Fruit fly (Drosophila melanogaster) whole organism, wandering third instar larva: Measurements from ENCODE around the gene Spt7.

Source experiments
- Abd-B ChIP-seq: fragments of >200 bp; optimal IDR thresholded peaks from 2 replicates; lab custom pipeline; 2017; ENCODE audit warnings: missing biosample characterization, missing genetic modification characterization
- CG32264 ChIP-seq: fragments of 200-800 bp; sonication (Bioruptor generic); optimal IDR thresholded peaks from 2 replicates; lab custom pipeline; 2016; ENCODE audit warnings: missing biosample characterization, missing genetic modification characterization
- CG9705 ChIP-seq: fragments of 200-800 bp; sonication (Bioruptor generic); optimal IDR thresholded peaks from 2 replicates; lab custom pipeline; 2018; ENCODE audit warnings: missing biosample characterization, mild to moderate bottlenecking, missing genetic modification characterization
- CrebA ChIP-seq: fragments of 200-800 bp; sonication (Bioruptor generic); optimal IDR thresholded peaks from 2 replicates; lab custom pipeline; 2016; ENCODE audit warnings: missing biosample characterization, mild to moderate bottlenecking, missing genetic modification characterization, borderline replicate concordance
- Dfd ChIP-seq: fragments of >200 bp; optimal IDR thresholded peaks from 2 replicates; lab custom pipeline; 2017; ENCODE audit warnings: missing biosample characterization, missing genetic modification characterization
- Dif ChIP-seq: fragments of 200-275, 200-300 bp; sonication (Bioruptor generic); optimal IDR thresholded peaks from 2 replicates; lab custom pipeline; 2018; ENCODE audit warnings: missing biosample characterization, missing genetic modification characterization; ENCODE audit not compliant: partially characterized antibody
- GATAd ChIP-seq: sonication (Bioruptor generic); optimal IDR thresholded peaks from 2 replicates; lab custom pipeline; 2016; ENCODE audit warnings: missing biosample characterization, missing genetic modification characterization
- HLH106 ChIP-seq: fragments of 200-800 bp; optimal IDR thresholded peaks from 3 replicates; lab custom pipeline; 2019; ENCODE audit warnings: missing biosample characterization, mild to moderate bottlenecking, missing genetic modification characterization, moderate library complexity
- Hnf4 ChIP-seq: fragments of 200-800 bp; sonication (Bioruptor generic); optimal IDR thresholded peaks from 2 replicates; lab custom pipeline; 2016; ENCODE audit warnings: missing biosample characterization, mild to moderate bottlenecking, missing genetic modification characterization
- Hr78 ChIP-seq: fragments of >200 bp; optimal IDR thresholded peaks from 2 replicates; lab custom pipeline; 2017; ENCODE audit warnings: missing biosample characterization, missing genetic modification characterization
- Hr83 ChIP-seq: fragments of 200-300 bp; sonication (Bioruptor generic); optimal IDR thresholded peaks from 2 replicates; lab custom pipeline; 2016; ENCODE audit warnings: missing biosample characterization, mild to moderate bottlenecking, missing genetic modification characterization, moderate library complexity; ENCODE audit not compliant: poor library complexity, severe bottlenecking
- Jra ChIP-seq: sonication (Bioruptor generic); optimal IDR thresholded peaks from 2 replicates; lab custom pipeline; 2016; ENCODE audit warnings: missing biosample characterization, missing genetic modification characterization
- Mio ChIP-seq: sonication (Bioruptor generic); optimal IDR thresholded peaks from 2 replicates; lab custom pipeline; 2016; ENCODE audit warnings: missing biosample characterization, missing genetic modification characterization
- Myc ChIP-seq: fragments of >200 bp; optimal IDR thresholded peaks from 2 replicates; lab custom pipeline; 2017
- N ChIP-seq: fragments of >200 bp; optimal IDR thresholded peaks from 2 replicates; lab custom pipeline; 2018; ENCODE audit warnings: missing biosample characterization, missing external identifiers, missing genetic modification characterization
- OdsH ChIP-seq: fragments of 200-800 bp; sonication (Bioruptor generic); optimal IDR thresholded peaks from 2 replicates; lab custom pipeline; 2016; ENCODE audit warnings: missing biosample characterization, mild to moderate bottlenecking, missing genetic modification characterization
- Rel ChIP-seq, 2 experiments: fragments of 200-800 bp; sonication (Bioruptor generic) in 1 of 2; optimal IDR thresholded peaks; 2 replicates in 1 of 2; 3 replicates in 1 of 2; lab custom pipeline; 2016 to 2019; ENCODE audit warnings: mild to moderate bottlenecking in 2 of 2, missing biosample characterization in 2 of 2, missing genetic modification characterization in 2 of 2, moderate library complexity in 1 of 2
- Sp1 ChIP-seq: fragments of 200-800 bp; sonication (Bioruptor generic); optimal IDR thresholded peaks from 3 replicates; lab custom pipeline; 2019; ENCODE audit warnings: missing biosample characterization, mild to moderate bottlenecking, missing genetic modification characterization, moderate library complexity
- Vsx2 ChIP-seq: fragments of 200-300, 225-300 bp; sonication (Bioruptor generic); optimal IDR thresholded peaks from 2 replicates; lab custom pipeline; 2018; ENCODE audit warnings: missing biosample characterization, missing genetic modification characterization; ENCODE audit not compliant: partially characterized antibody
- br ChIP-seq: fragments of 200-800 bp; sonication (Bioruptor generic); optimal IDR thresholded peaks from 2 replicates; lab custom pipeline; 2016; ENCODE audit warnings: missing biosample characterization, missing genetic modification characterization
- brk ChIP-seq: fragments of 200-800 bp; sonication (Bioruptor generic); optimal IDR thresholded peaks from 2 replicates; lab custom pipeline; 2016; ENCODE audit warnings: missing biosample characterization, mild to moderate bottlenecking, missing genetic modification characterization
- dl ChIP-seq, 2 experiments: fragments of 175-275, 200-275 bp in 1 of 2; fragments of 200-275 bp in 1 of 2; sonication (Bioruptor generic); optimal IDR thresholded peaks; lab custom pipeline; 2018; ENCODE audit warnings: mild to moderate bottlenecking in 2 of 2, missing biosample characterization in 2 of 2, missing genetic modification characterization in 2 of 2, moderate library complexity in 2 of 2; ENCODE audit not compliant: partially characterized antibody in 2 of 2, insufficient read depth in 1 of 2
- dmrt93B ChIP-seq: fragments of 200-800 bp; sonication (Bioruptor generic); optimal IDR thresholded peaks from 2 replicates; lab custom pipeline; 2018; ENCODE audit warnings: missing biosample characterization, mild to moderate bottlenecking, missing genetic modification characterization
- dsf ChIP-seq: sonication (Bioruptor generic); optimal IDR thresholded peaks from 2 replicates; lab custom pipeline; 2016; ENCODE audit warnings: missing biosample characterization, missing genetic modification characterization, borderline replicate concordance
- ey ChIP-seq: fragments of 200-800 bp; sonication (Bioruptor generic); optimal IDR thresholded peaks from 2 replicates; lab custom pipeline; 2016; ENCODE audit warnings: missing biosample characterization, missing genetic modification characterization
- foxo ChIP-seq, 2 experiments: fragments of 200-800 bp; sonication (Bioruptor generic); optimal IDR thresholded peaks; 2 replicates in 1 of 2; 3 replicates in 1 of 2; lab custom pipeline; 2016 to 2017; ENCODE audit warnings: missing biosample characterization in 2 of 2, missing genetic modification characterization in 2 of 2
- fru ChIP-seq: fragments of 200-800 bp; sonication (Bioruptor generic); optimal IDR thresholded peaks from 3 replicates; lab custom pipeline; 2016; ENCODE audit warnings: missing biosample characterization, mild to moderate bottlenecking, missing genetic modification characterization
- h ChIP-seq: fragments of 200-800 bp; sonication (Bioruptor generic); optimal IDR thresholded peaks from 3 replicates; lab custom pipeline; 2016; ENCODE audit warnings: missing biosample characterization, mild to moderate bottlenecking, missing genetic modification characterization
- jim ChIP-seq: fragments of 175-275, 200-325 bp; sonication (Bioruptor generic); optimal IDR thresholded peaks from 2 replicates; lab custom pipeline; 2016; ENCODE audit warnings: missing biosample characterization, mild to moderate bottlenecking, missing genetic modification characterization
- lola ChIP-seq: fragments of >200 bp; optimal IDR thresholded peaks from 2 replicates; lab custom pipeline; 2017; ENCODE audit warnings: missing biosample characterization, missing genetic modification characterization
- pan ChIP-seq: fragments of >200 bp; optimal IDR thresholded peaks from 2 replicates; lab custom pipeline; 2017
- psq ChIP-seq: fragments of 200-800 bp; sonication (Bioruptor generic); optimal IDR thresholded peaks from 3 replicates; lab custom pipeline; 2017; ENCODE audit warnings: missing biosample characterization, mild to moderate bottlenecking, missing genetic modification characterization, moderate library complexity
- rgr ChIP-seq: fragments of 200-800 bp; sonication (Bioruptor generic); optimal IDR thresholded peaks from 3 replicates; lab custom pipeline; 2016; ENCODE audit warnings: missing biosample characterization, mild to moderate bottlenecking, missing genetic modification characterization
- sage ChIP-seq: fragments of 200-800 bp; sonication (Bioruptor generic); optimal IDR thresholded peaks from 2 replicates; lab custom pipeline; 2016; ENCODE audit warnings: missing biosample characterization, mild to moderate bottlenecking, missing genetic modification characterization
- sv ChIP-seq: fragments of 200-800 bp; sonication (Bioruptor generic); optimal IDR thresholded peaks from 3 replicates; lab custom pipeline; 2016; ENCODE audit warnings: missing biosample characterization, missing genetic modification characterization
- tai ChIP-seq: sonication (Bioruptor generic); optimal IDR thresholded peaks from 2 replicates; lab custom pipeline; 2016; ENCODE audit warnings: missing biosample characterization, missing genetic modification characterization
- usp ChIP-seq: fragments of >200 bp; optimal IDR thresholded peaks from 2 replicates; lab custom pipeline; 2017; ENCODE audit warnings: missing biosample characterization, missing genetic modification characterization
- woc ChIP-seq: sonication (Bioruptor generic); optimal IDR thresholded peaks from 2 replicates; lab custom pipeline; 2016; ENCODE audit warnings: missing biosample characterization, mild to moderate bottlenecking, missing genetic modification characterization

Spt7 gene

DNA sequence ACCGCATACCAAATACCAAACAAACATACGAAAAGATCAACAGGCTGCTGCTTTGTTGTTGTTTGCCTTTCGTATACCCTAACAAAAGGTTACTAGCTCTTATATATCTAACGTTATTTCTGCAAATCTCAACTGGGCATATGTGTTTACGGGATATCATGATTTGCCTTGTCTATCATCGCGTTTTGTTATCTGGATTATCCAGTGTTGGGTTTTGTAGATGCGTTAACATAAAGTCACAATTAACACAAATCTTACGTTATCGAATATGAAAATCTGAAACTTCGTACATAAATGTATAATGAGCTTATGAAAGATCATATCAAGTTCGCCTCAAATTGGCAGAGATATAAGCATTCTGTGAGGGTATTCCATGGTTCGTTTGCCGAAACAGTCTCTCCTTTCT, 20.0 kb upstream of the Spt7 start:
- no peak for TF ChIP-seq Myc
- TF ChIP-seq Hr78 (GFP tag; lab: Kevin White, UChicago) = no peak
- TF ChIP-seq tai (GFP tag; lab: Kevin White, UChicago) = peak; percentile 61
- TF ChIP-seq psq = peak; percentile 79
- TF ChIP-seq dsf (GFP tag; lab: Kevin White, UChicago) = no peak
- TF ChIP-seq N (GFP tag; lab: Kevin White, UChicago) = no peak
- no peak for TF ChIP-seq Vsx2 (GFP tag; lab: Kevin White, UChicago)
- TF ChIP-seq Sp1 (GFP tag; lab: Kevin White, UChicago) = peak; percentile 75
- TF ChIP-seq Abd-B (GFP tag; lab: Kevin White, UChicago) = no peak
- no peak for TF ChIP-seq h (GFP tag; lab: Kevin White, UChicago)
- no peak for TF ChIP-seq CG32264 (GFP tag; lab: Kevin White, UChicago)
- peak; percentile 35 for TF ChIP-seq CG9705
- TF ChIP-seq foxo (GFP tag; optimal IDR thresholded peaks at IDR 0.05; lab: Kevin White, UChicago) = peak in 1 of 2 experiments; percentile 57
- no peak for TF ChIP-seq Hnf4 (GFP tag; lab: Kevin White, UChicago)
- TF ChIP-seq rgr (GFP tag; lab: Kevin White, UChicago) = no peak
- no peak for TF ChIP-seq dl (GFP tag; optimal IDR thresholded peaks at IDR 0.05; lab: Kevin White, UChicago; ENCODE audit: insufficient read depth in 1 of 2, partially characterized antibody in 2 of 2)
- no peak for TF ChIP-seq pan (lab: Kevin White, UChicago)
- TF ChIP-seq Rel (GFP tag; optimal IDR thresholded peaks at IDR 0.05; lab: Kevin White, UChicago) = no peak
- no peak for TF ChIP-seq Rel (tag; optimal IDR thresholded peaks at IDR 0.05; lab: Kevin White, UChicago)
- peak; percentile 64 for TF ChIP-seq br
- TF ChIP-seq sv (GFP tag; lab: Kevin White, UChicago) = no peak
- no peak for TF ChIP-seq GATAd (GFP tag; lab: Kevin White, UChicago)
- TF ChIP-seq Dfd (GFP tag; lab: Kevin White, UChicago) = no peak
- TF ChIP-seq jim = no peak
- TF ChIP-seq woc (GFP tag; lab: Kevin White, UChicago) = peak; percentile 92
- no peak for TF ChIP-seq sage (GFP tag; lab: Kevin White, UChicago)
- TF ChIP-seq Mio = no peak
- no peak for TF ChIP-seq Hr83 (GFP tag; lab: Kevin White, UChicago)
- TF ChIP-seq brk (GFP tag; lab: Kevin White, UChicago) = peak; percentile 22
- no peak for TF ChIP-seq usp
- no peak for TF ChIP-seq Dif (GFP tag; lab: Kevin White, UChicago)
- peak; percentile 62 for TF ChIP-seq fru (GFP tag; lab: Kevin White, UChicago)
- no peak for TF ChIP-seq lola (GFP tag; lab: Kevin White, UChicago)
- peak; percentile 51 for TF ChIP-seq Jra (GFP tag; lab: Kevin White, UChicago)
- TF ChIP-seq CrebA (GFP tag; lab: Kevin White, UChicago) = no peak
- peak; percentile 56 for TF ChIP-seq HLH106 (tag; lab: Kevin White, UChicago)
- peak; percentile 74 for TF ChIP-seq OdsH (GFP tag; lab: Kevin White, UChicago)
- peak; percentile 51 for TF ChIP-seq ey (GFP tag; lab: Kevin White, UChicago)
- peak; percentile 53 for TF ChIP-seq dmrt93B

DNA sequence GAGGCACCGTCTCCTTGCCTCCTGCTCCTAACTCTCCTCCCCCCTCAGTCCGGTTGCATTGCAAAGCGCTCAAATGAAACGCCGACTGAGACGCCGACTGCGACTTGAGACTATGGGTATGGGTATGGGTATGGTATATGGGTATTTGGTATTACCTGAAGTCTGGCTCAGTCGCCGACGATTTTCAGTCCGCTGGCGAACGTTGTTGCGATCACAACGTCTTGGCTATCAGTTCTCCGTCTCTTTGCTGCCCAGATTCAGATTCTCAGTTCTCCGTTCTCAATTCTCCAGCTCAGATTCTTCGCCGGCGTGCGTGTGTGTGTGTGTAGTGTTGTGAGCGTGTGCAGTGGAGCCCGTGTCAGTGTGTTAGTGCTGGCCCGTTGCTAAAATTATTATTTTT, 19.6 kb upstream of the Spt7 start, which contains the start of gene CG6398:
TSS of gene CG6398 (plus strand) at position 185 of the 400 bp plus-strand sequence.
- peak; percentile 26 for TF ChIP-seq Hnf4 (GFP tag; lab: Kevin White, UChicago)
- no peak for TF ChIP-seq br
- no peak for TF ChIP-seq sv (GFP tag; lab: Kevin White, UChicago)
- TF ChIP-seq CG32264 (GFP tag; lab: Kevin White, UChicago) = no peak
- TF ChIP-seq dmrt93B = no peak
- no peak for TF ChIP-seq h (GFP tag; lab: Kevin White, UChicago)
- no peak for TF ChIP-seq ey (GFP tag; lab: Kevin White, UChicago)
- peak; percentile 22 for TF ChIP-seq Dif (GFP tag; lab: Kevin White, UChicago)
- TF ChIP-seq woc (GFP tag; lab: Kevin White, UChicago) = peak; percentile 30
- no peak for TF ChIP-seq Mio
- no peak for TF ChIP-seq Rel (GFP tag; optimal IDR thresholded peaks at IDR 0.05; lab: Kevin White, UChicago)
- TF ChIP-seq Rel (tag; optimal IDR thresholded peaks at IDR 0.05; lab: Kevin White, UChicago) = no peak
- TF ChIP-seq pan (lab: Kevin White, UChicago) = no peak
- no peak for TF ChIP-seq OdsH (GFP tag; lab: Kevin White, UChicago)
- TF ChIP-seq sage (GFP tag; lab: Kevin White, UChicago) = no peak
- peak; percentile 72 for TF ChIP-seq Vsx2 (GFP tag; lab: Kevin White, UChicago)
- TF ChIP-seq rgr (GFP tag; lab: Kevin White, UChicago) = peak; percentile 25
- no peak for TF ChIP-seq HLH106 (tag; lab: Kevin White, UChicago)
- TF ChIP-seq dl (GFP tag; optimal IDR thresholded peaks at IDR 0.05; lab: Kevin White, UChicago; ENCODE audit: insufficient read depth in 1 of 2, partially characterized antibody in 2 of 2) = peak in 1 of 2 experiments; percentile 21
- TF ChIP-seq Jra (GFP tag; lab: Kevin White, UChicago) = no peak
- no peak for TF ChIP-seq CrebA (GFP tag; lab: Kevin White, UChicago)
- peak; percentile 3 for TF ChIP-seq Hr83 (GFP tag; lab: Kevin White, UChicago)
- peak; percentile 51 for TF ChIP-seq psq
- no peak for TF ChIP-seq GATAd (GFP tag; lab: Kevin White, UChicago)
- TF ChIP-seq Abd-B (GFP tag; lab: Kevin White, UChicago) = no peak
